Fruit fly (Drosophila melanogaster): ENCODE results near the gene PGS1.
A peak's percentile ranks its signal among the peaks of the same experiment; 100 is the strongest.

PGS1 gene

DNA sequence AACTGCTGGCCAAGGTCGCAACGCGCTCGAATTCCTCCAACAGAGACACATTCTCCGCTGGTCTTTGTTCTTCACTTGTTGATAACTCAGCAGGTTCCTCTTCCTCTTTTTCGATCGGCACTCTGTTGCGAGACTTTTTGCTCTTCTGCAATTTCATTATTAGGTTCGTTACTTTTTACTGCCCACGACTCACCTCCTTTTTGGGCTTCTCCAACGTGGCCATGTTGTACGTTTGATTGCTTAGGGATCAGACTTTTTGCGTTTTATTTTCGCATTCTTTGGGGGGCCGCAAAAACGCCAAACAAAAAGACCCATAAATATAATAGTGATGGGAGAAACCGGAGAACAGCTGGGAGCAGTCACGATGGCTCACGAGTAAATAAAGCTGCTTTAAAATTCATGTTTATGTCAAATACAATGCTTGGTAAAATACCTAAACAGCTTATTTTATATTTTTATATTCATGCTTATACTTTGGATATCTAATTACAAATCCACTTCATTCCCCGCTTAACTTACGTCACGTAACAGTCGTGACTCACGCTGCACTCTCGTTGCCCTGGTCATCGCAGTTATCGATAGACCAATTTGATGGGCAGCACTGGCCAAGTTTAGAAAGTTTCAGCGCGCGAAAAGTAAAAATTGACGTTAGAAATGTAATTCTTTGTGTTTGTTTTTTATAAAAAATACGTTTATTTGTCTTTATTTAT is 12.9 kb upstream of the PGS1 start, which contains the start of gene Epg5 (continued):
- TF ChIP-seq CG34224 (GFP tag; IDR thresholded peaks at IDR 0.05; ENCODE audit: partially characterized antibody), result peak; percentile 97
- no peak for TF ChIP-seq sens-2 (GFP tag; IDR thresholded peaks at IDR 0.05)
- no peak for TF ChIP-seq Mes4 (GFP tag; optimal IDR thresholded peaks at IDR 0.05)
- TF ChIP-seq Taf1 (GFP tag; IDR thresholded peaks at IDR 0.05), result no peak; the same call in 1 of the 2 replicates
- no peak for TF ChIP-seq CG12219 (GFP tag; optimal IDR thresholded peaks at IDR 0.05)
- TF ChIP-seq bab2 (GFP tag; optimal IDR thresholded peaks at IDR 0.05), result peak; percentile 65
- no peak for TF ChIP-seq tap (tag; optimal IDR thresholded peaks at IDR 0.05)
- peak; percentile 81 for TF ChIP-seq CG32532 (GFP tag; IDR thresholded peaks at IDR 0.05)
- TF ChIP-seq trem (tag; optimal IDR thresholded peaks at IDR 0.05), result peak; percentile 73
- TF ChIP-seq emc (GFP tag; optimal IDR thresholded peaks at IDR 0.05), result peak; percentile 8
- peak; percentile 62 for TF ChIP-seq CG7786 (GFP tag; optimal IDR thresholded peaks at IDR 0.05)
- TF ChIP-seq jing (GFP tag; optimal IDR thresholded peaks at IDR 0.05), result no peak
- peak; percentile 83 for TF ChIP-seq MBD-R2 (GFP tag; IDR thresholded peaks at IDR 0.05)
- TF ChIP-seq tio (GFP tag; optimal IDR thresholded peaks at IDR 0.05), result no peak
- peak; percentile 53 for TF ChIP-seq luna (GFP tag; optimal IDR thresholded peaks at IDR 0.05)
- TF ChIP-seq CG6791 (GFP tag; IDR thresholded peaks at IDR 0.05; ENCODE audit: partially characterized antibody), result peak; percentile 95
- TF ChIP-seq eve (GFP tag; optimal IDR thresholded peaks at IDR 0.05), result no peak
- peak; percentile 64; the same call in 1 of the 3 replicates for TF ChIP-seq CG11456 (GFP tag; IDR thresholded peaks at IDR 0.05)
- peak; percentile 61 for TF ChIP-seq CG14441 (GFP tag; IDR thresholded peaks at IDR 0.05)
- peak; percentile 54; the same call in 1 of the 2 replicates for TF ChIP-seq wdn (GFP tag; IDR thresholded peaks at IDR 0.05)
- peak; percentile 71 for TF ChIP-seq CG9727 (GFP tag; optimal IDR thresholded peaks at IDR 0.05)
- peak; percentile 1 for TF ChIP-seq her (GFP tag; optimal IDR thresholded peaks at IDR 0.05)
- no peak for TF ChIP-seq lola (GFP tag; optimal IDR thresholded peaks at IDR 0.05)
- TF ChIP-seq inv (GFP tag; IDR thresholded peaks at IDR 0.05; ENCODE audit: partially characterized antibody), result peak; percentile 98
- TF ChIP-seq mld (GFP tag; IDR thresholded peaks at IDR 0.05; ENCODE audit: partially characterized antibody), result peak; percentile 90
- TF ChIP-seq C15 (GFP tag; IDR thresholded peaks at IDR 0.05), result no peak
- peak; percentile 47; the same call in 1 of the 2 replicates for TF ChIP-seq Adf1 (GFP tag; IDR thresholded peaks at IDR 0.05)
- no peak for TF ChIP-seq CG17829 (tag; optimal IDR thresholded peaks at IDR 0.05)
- TF ChIP-seq Dref (GFP tag; IDR thresholded peaks at IDR 0.05), result peak; percentile 78
- no peak for TF ChIP-seq hth (optimal IDR thresholded peaks at IDR 0.05)
- peak; percentile 83 to 85 for TF ChIP-seq dpn (GFP tag; optimal IDR thresholded peaks at IDR 0.05)
- peak; percentile 49 for TF ChIP-seq CG18011 (GFP tag; optimal IDR thresholded peaks at IDR 0.05)
- peak; percentile 66; the same call in 2 of the 3 replicates for TF ChIP-seq so (GFP tag; IDR thresholded peaks at IDR 0.05)
- peak; percentile 68 for TF ChIP-seq CG17385 (GFP tag; optimal IDR thresholded peaks at IDR 0.05)
- peak; percentile 97 for TF ChIP-seq CG2129 (GFP tag; IDR thresholded peaks at IDR 0.05; ENCODE audit: partially characterized antibody)
- no peak for TF ChIP-seq ap (GFP tag; IDR thresholded peaks at IDR 0.05)
- TF ChIP-seq CG13123 (GFP tag; optimal IDR thresholded peaks at IDR 0.05), result no peak
- TF ChIP-seq Tbp (GFP tag; optimal IDR thresholded peaks at IDR 0.05), result no peak
- no peak for TF ChIP-seq CG3726 (GFP tag; IDR thresholded peaks at IDR 0.05)
- TF ChIP-seq Jarid2 (GFP tag; optimal IDR thresholded peaks at IDR 0.05), result no peak
- TF ChIP-seq CG10209 (GFP tag; optimal IDR thresholded peaks at IDR 0.05), result peak; percentile 49
- TF ChIP-seq CG10321 (GFP tag; IDR thresholded peaks at IDR 0.05), result no peak
- TF ChIP-seq CG9215 (GFP tag; IDR thresholded peaks at IDR 0.05), result peak; percentile 77
- TF ChIP-seq NFAT (GFP tag; IDR thresholded peaks at IDR 0.05), result peak; percentile 83
- TF ChIP-seq bigmax (GFP tag; optimal IDR thresholded peaks at IDR 0.05), result no peak
- TF ChIP-seq vvl (GFP tag; IDR thresholded peaks at IDR 0.05), result peak; percentile 53
- no peak for TF ChIP-seq nom (GFP tag; optimal IDR thresholded peaks at IDR 0.05)
- no peak for TF ChIP-seq grn (GFP tag; optimal IDR thresholded peaks at IDR 0.05)
- TF ChIP-seq CG33213 (GFP tag; optimal IDR thresholded peaks at IDR 0.05), result peak; percentile 45
- no peak for TF ChIP-seq CG1233 (GFP tag; optimal IDR thresholded peaks at IDR 0.05)
